Fruit fly (Drosophila melanogaster) whole organism, embryonic: ENCODE measurements around the gene Jhbp3.

Experiments
- Awh ChIP-seq: fragments of 200-800 bp; sonication (Bioruptor generic); IDR thresholded peaks from 2 replicates; pipeline ENCODE4, ENCODE4 v1.3.6; 2022; ENCODE audit warnings: missing biosample characterization, missing genetic modification characterization
- C15 ChIP-seq: fragments of 200-800 bp; sonication (Bioruptor generic); IDR thresholded peaks from 3 replicates; pipeline ENCODE4 v1.3.6; 2022; ENCODE audit warnings: missing biosample characterization, missing genetic modification characterization
- CG10321 ChIP-seq: fragments of 200-800 bp; sonication (Bioruptor generic); IDR thresholded peaks from 2 replicates; pipeline ENCODE4 v1.3.6; 2022; ENCODE audit warnings: missing biosample characterization, missing genetic modification characterization
- CG11093 ChIP-seq: fragments of 200-800 bp; sonication (Bioruptor generic); IDR thresholded peaks from 3 replicates; pipeline ENCODE4 v1.3.6; 2022; ENCODE audit warnings: missing biosample characterization, missing genetic modification characterization
- CG12155 ChIP-seq: fragments of 200-800 bp; sonication (Bioruptor generic); optimal IDR thresholded peaks from 3 replicates; lab custom pipeline; 2016; ENCODE audit warnings: missing biosample characterization, missing genetic modification characterization
- CG12236 ChIP-seq: fragments of 200-800 bp; sonication (Bioruptor generic); optimal IDR thresholded peaks from 2 replicates; lab custom pipeline; 2016; ENCODE audit warnings: missing biosample characterization, missing genetic modification characterization
- CG12744 ChIP-seq: fragments of 200-800 bp; sonication (Bioruptor generic); optimal IDR thresholded peaks from 2 replicates; lab custom pipeline; 2016; ENCODE audit warnings: missing biosample characterization, missing genetic modification characterization
- CG17186 ChIP-seq: fragments of 200-800 bp; sonication (Bioruptor generic); optimal IDR thresholded peaks from 3 replicates; lab custom pipeline; 2017; ENCODE audit warnings: missing biosample characterization, missing genetic modification reagents, missing genetic modification characterization
- CG17359 ChIP-seq: fragments of 200-800 bp; sonication (Bioruptor generic); optimal IDR thresholded peaks from 3 replicates; lab custom pipeline; 2018; ENCODE audit warnings: missing biosample characterization, mild to moderate bottlenecking, missing genetic modification characterization, moderate library complexity
- CG17829 ChIP-seq: fragments of 200-800 bp; optimal IDR thresholded peaks from 2 replicates; lab custom pipeline; 2019; ENCODE audit warnings: missing biosample characterization, mild to moderate bottlenecking, missing genetic modification characterization, moderate library complexity
- CG33213 ChIP-seq: fragments of 200-800 bp; sonication (Bioruptor generic); optimal IDR thresholded peaks from 3 replicates; lab custom pipeline; 2016; ENCODE audit warnings: missing biosample characterization, missing genetic modification characterization
- CG4328 ChIP-seq: fragments of 200-800 bp; sonication (Bioruptor generic); optimal IDR thresholded peaks from 3 replicates; lab custom pipeline; 2017; ENCODE audit warnings: missing biosample characterization, missing genetic modification reagents, missing genetic modification characterization
- CG4404 ChIP-seq: fragments of 200-800 bp; sonication (Bioruptor generic); IDR thresholded peaks from 2 replicates; pipeline ENCODE4 v1.3.6; 2022; ENCODE audit warnings: missing biosample characterization, missing genetic modification characterization
- CG6813 ChIP-seq: fragments of 200-800 bp; sonication (Bioruptor generic); optimal IDR thresholded peaks from 2 replicates; lab custom pipeline; 2017; ENCODE audit warnings: missing biosample characterization, missing genetic modification characterization, mild to moderate bottlenecking, moderate library complexity, missing genetic modification reagents
- CG7786 ChIP-seq: fragments of 200-800 bp; sonication (Bioruptor generic); optimal IDR thresholded peaks from 2 replicates; lab custom pipeline; 2016; ENCODE audit warnings: missing biosample characterization, missing genetic modification characterization
- CG7839 ChIP-seq: fragments of 200-800 bp; sonication (Bioruptor generic); optimal IDR thresholded peaks from 3 replicates; lab custom pipeline; 2018; ENCODE audit warnings: missing biosample characterization, mild to moderate bottlenecking, missing genetic modification characterization, moderate library complexity
- CG8089 ChIP-seq: fragments of 200-800 bp; sonication (Bioruptor generic); optimal IDR thresholded peaks from 3 replicates; lab custom pipeline; 2016; ENCODE audit warnings: missing biosample characterization, missing genetic modification characterization
- CG8359 ChIP-seq: fragments of 200-800 bp; sonication (Bioruptor generic); optimal IDR thresholded peaks from 2 replicates; lab custom pipeline; 2017; ENCODE audit warnings: missing biosample characterization, mild to moderate bottlenecking, missing genetic modification characterization, borderline replicate concordance
- CG8765 ChIP-seq: fragments of 200-800 bp; sonication (Bioruptor generic); IDR thresholded peaks from 2 replicates; pipeline ENCODE4 v1.3.6; 2022; ENCODE audit warnings: missing biosample characterization, missing genetic modification characterization
- CG9727 ChIP-seq: fragments of 200-800 bp; sonication (Bioruptor generic); optimal IDR thresholded peaks from 3 replicates; lab custom pipeline; 2017; ENCODE audit warnings: missing biosample characterization, mild to moderate bottlenecking, missing genetic modification characterization
- Doc3 ChIP-seq: fragments of 200-800 bp; sonication (Bioruptor generic); IDR thresholded peaks from 3 replicates; pipeline ENCODE4 v1.3.6; 2022; ENCODE audit warnings: missing biosample characterization, missing genetic modification characterization; ENCODE audit not compliant: partially characterized antibody
- Drgx ChIP-seq: fragments of 200-800 bp; sonication (Bioruptor generic); IDR thresholded peaks from 2 replicates; pipeline ENCODE4 v1.3.6; 2022; ENCODE audit warnings: missing biosample characterization, missing genetic modification characterization
- E2f1 ChIP-seq: fragments of 200-800 bp; sonication (Bioruptor generic); IDR thresholded peaks from 2 replicates; pipeline ENCODE4 v1.3.6; 2022; ENCODE audit warnings: missing biosample characterization, missing genetic modification characterization
- E2f2 ChIP-seq: fragments of 200-800 bp; sonication (Bioruptor generic); IDR thresholded peaks from 2 replicates; pipeline ENCODE4 v1.3.6; 2022; ENCODE audit warnings: missing biosample characterization, missing genetic modification characterization
- Elba2 ChIP-seq: fragments of 200-800 bp; sonication (Bioruptor generic); optimal IDR thresholded peaks from 3 replicates; lab custom pipeline; 2016; ENCODE audit warnings: missing biosample characterization, missing genetic modification characterization
- HHEX ChIP-seq: fragments of 200-800 bp; sonication (Bioruptor generic); optimal IDR thresholded peaks from 3 replicates; lab custom pipeline; 2017; ENCODE audit warnings: missing biosample characterization, mild to moderate bottlenecking, missing genetic modification characterization, missing genetic modification reagents
- HmgZ ChIP-seq: fragments of 200-800 bp; sonication (Bioruptor generic); optimal IDR thresholded peaks from 2 replicates; lab custom pipeline; 2018; ENCODE audit warnings: missing biosample characterization, mild to moderate bottlenecking, missing genetic modification characterization
- Med ChIP-seq: fragments of 200-800 bp; sonication (Bioruptor generic); peaks from one replicate; lab custom pipeline; 2016; ENCODE audit warnings: missing biosample characterization, missing genetic modification characterization, mild to moderate bottlenecking, inconsistent platforms, moderate library complexity
- NfI ChIP-seq: fragments of 200-800 bp; sonication (Bioruptor generic); optimal IDR thresholded peaks from 3 replicates; lab custom pipeline; 2018; ENCODE audit warnings: missing biosample characterization, mild to moderate bottlenecking, missing genetic modification characterization, moderate library complexity
- PHDP ChIP-seq: fragments of 200-800 bp; sonication (Bioruptor generic); optimal IDR thresholded peaks from 3 replicates; lab custom pipeline; 2018; ENCODE audit warnings: missing biosample characterization, mild to moderate bottlenecking, missing genetic modification characterization, moderate library complexity
- Rx ChIP-seq: fragments of 200-800 bp; sonication (Bioruptor generic); IDR thresholded peaks from 2 replicates; pipeline ENCODE4 v1.3.6; 2022; ENCODE audit warnings: missing biosample characterization, missing genetic modification characterization
- Stat92E ChIP-seq, 3 experiments: fragments of >200 bp in 2 of 3; fragments of 200-800 bp in 1 of 3; sonication (Bioruptor generic) in 1 of 3; optimal IDR thresholded peaks; 2 replicates each; lab custom pipeline; 2017 to 2019; ENCODE audit warnings: missing biosample characterization in 3 of 3, missing genetic modification characterization in 3 of 3, mild to moderate bottlenecking in 1 of 3, moderate library complexity in 1 of 3
- Trl ChIP-seq, 3 experiments: fragments of >200 bp in 2 of 3; fragments of 200-800 bp in 1 of 3; sonication (Bioruptor generic) in 1 of 3; optimal IDR thresholded peaks; 2 replicates in 1 of 3; 3 replicates in 2 of 3; lab custom pipeline; 2016 to 2017; ENCODE audit warnings: missing biosample characterization in 1 of 3, missing genetic modification characterization in 1 of 3
- Xbp1 ChIP-seq: fragments of 200-800 bp; sonication (Bioruptor generic); optimal IDR thresholded peaks from 3 replicates; lab custom pipeline; 2016; ENCODE audit warnings: missing biosample characterization, mild to moderate bottlenecking, missing genetic modification characterization
- YL-1 ChIP-seq: fragments of 200-800 bp; sonication (Bioruptor generic); optimal IDR thresholded peaks from 3 replicates; lab custom pipeline; 2017; ENCODE audit warnings: missing biosample characterization, mild to moderate bottlenecking, missing genetic modification characterization
- az2 ChIP-seq: fragments of 200-800 bp; sonication (Bioruptor generic); optimal IDR thresholded peaks from 3 replicates; lab custom pipeline; 2016; ENCODE audit warnings: missing biosample characterization, missing genetic modification characterization
- bbx ChIP-seq: fragments of 200-800 bp; sonication (Bioruptor generic); IDR thresholded peaks from 2 replicates; pipeline ENCODE4 v1.3.6; 2022; ENCODE audit warnings: missing biosample characterization, missing genetic modification characterization; ENCODE audit not compliant: partially characterized antibody
- crc ChIP-seq: fragments of 200-800 bp; sonication (Bioruptor generic); optimal IDR thresholded peaks from 2 replicates; lab custom pipeline; 2016; ENCODE audit warnings: missing biosample characterization, missing genetic modification characterization
- nerfin-2 ChIP-seq: fragments of 200-800 bp; sonication (Bioruptor generic); IDR thresholded peaks from 2 replicates; pipeline ENCODE4 v1.3.6; 2022; ENCODE audit warnings: missing biosample characterization, missing genetic modification characterization; ENCODE audit not compliant: partially characterized antibody
- pros ChIP-seq: fragments of 200-800 bp; sonication (Bioruptor generic); optimal IDR thresholded peaks from 3 replicates; lab custom pipeline; 2019; ENCODE audit warnings: missing biosample characterization, mild to moderate bottlenecking, missing genetic modification characterization, moderate library complexity
- salm ChIP-seq: fragments of 200-800 bp; sonication (Bioruptor generic); optimal IDR thresholded peaks from 2 replicates; lab custom pipeline; 2018; ENCODE audit warnings: missing biosample characterization, mild to moderate bottlenecking, missing genetic modification characterization
- shn ChIP-seq: fragments of 200-800 bp; sonication (Bioruptor generic); optimal IDR thresholded peaks from 3 replicates; lab custom pipeline; 2016; ENCODE audit warnings: missing biosample characterization, missing genetic modification characterization
- stwl ChIP-seq: fragments of 200-800 bp; sonication (Bioruptor generic); optimal IDR thresholded peaks from 3 replicates; lab custom pipeline; 2018; ENCODE audit warnings: missing biosample characterization, mild to moderate bottlenecking, missing genetic modification characterization, moderate library complexity
- tap ChIP-seq: fragments of 200-800 bp; optimal IDR thresholded peaks from 3 replicates; lab custom pipeline; 2019; ENCODE audit warnings: missing biosample characterization, mild to moderate bottlenecking, missing genetic modification characterization, moderate library complexity
- tgo ChIP-seq: fragments of 200-800 bp; sonication (Bioruptor generic); IDR thresholded peaks from 3 replicates; pipeline ENCODE4 v1.3.6; 2022; ENCODE audit warnings: missing biosample characterization, missing genetic modification characterization
- unpg ChIP-seq: fragments of 200-800 bp; sonication (Bioruptor generic); optimal IDR thresholded peaks from 3 replicates; lab custom pipeline; 2018; ENCODE audit warnings: missing biosample characterization, mild to moderate bottlenecking, missing genetic modification characterization, moderate library complexity
- vnd ChIP-seq: fragments of 200-800 bp; sonication (Bioruptor generic); IDR thresholded peaks from 3 replicates; pipeline ENCODE4 v1.3.6; 2022; ENCODE audit warnings: missing biosample characterization, missing genetic modification characterization; ENCODE audit not compliant: partially characterized antibody
- wdn ChIP-seq: fragments of 200-800 bp; sonication (Bioruptor generic); IDR thresholded peaks from 2 replicates; pipeline ENCODE4 v1.3.6; 2022; ENCODE audit warnings: missing biosample characterization, missing genetic modification characterization
- wor ChIP-seq: fragments of 200-800 bp; sonication (Bioruptor generic); IDR thresholded peaks from 2 replicates; pipeline ENCODE4 v1.3.6; 2022; ENCODE audit warnings: missing biosample characterization, missing genetic modification characterization
- z ChIP-seq: fragments of 200-800 bp; sonication (Bioruptor generic); IDR thresholded peaks from 3 replicates; pipeline ENCODE4 v1.3.6; 2022; ENCODE audit warnings: missing biosample characterization, missing genetic modification characterization

Jhbp3 gene

DNA sequence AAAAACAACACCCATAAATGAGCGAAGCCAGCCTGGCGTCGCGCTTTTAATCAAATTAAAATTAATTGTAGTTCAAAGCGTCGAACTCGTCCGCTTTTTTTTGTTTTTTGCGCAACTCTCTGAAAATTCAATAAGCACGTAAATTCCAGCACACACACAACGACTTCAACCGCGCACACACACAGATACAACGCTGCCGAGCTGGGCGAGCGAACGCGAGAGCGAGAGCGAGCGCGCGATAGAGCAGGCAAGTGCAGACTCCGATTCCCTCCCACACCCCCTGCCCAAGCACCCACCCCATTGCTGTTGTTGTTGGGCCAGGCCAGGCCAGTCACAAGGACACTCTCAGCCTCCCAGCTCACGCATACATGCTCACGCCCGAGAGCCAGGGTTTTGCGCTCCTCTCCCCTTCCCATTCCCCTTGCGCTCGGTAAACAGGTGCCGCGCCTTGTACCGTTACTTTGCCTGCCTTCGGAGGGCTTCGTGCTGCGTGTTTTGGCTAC is 44.2 kb downstream of the Jhbp3 start (continued):
- TF ChIP-seq E2f1 (peak; percentile 11; the same call in 1 of the 2 replicates), wdn (GFP tag; lab: Robert Waterston, UW) (no peak), CG4328 (GFP tag; lab: Kevin White, UChicago) (no peak), Rx (no peak), NfI (no peak), HHEX (GFP tag; lab: Kevin White, UChicago) (no peak), CG11093 (GFP tag; lab: Robert Waterston, UW) (no peak), C15 (no peak), CG12236 (GFP tag; lab: Kevin White, UChicago) (no peak), Stat92E (GFP tag; optimal IDR thresholded peaks at IDR 0.05; lab: Kevin White, UChicago) (no peak), CG12744 (GFP tag; lab: Kevin White, UChicago) (no peak), CG7839 (tag; lab: Kevin White, UChicago) (no peak), CG12155 (GFP tag; lab: Kevin White, UChicago) (no peak), Xbp1 (GFP tag; lab: Kevin White, UChicago) (no peak), tap (tag; lab: Kevin White, UChicago) (no peak), vnd (GFP tag; lab: Robert Waterston, UW) (no peak), Med (GFP tag; lab: Kevin White, UChicago) (peak; percentile 78), Drgx (GFP tag; lab: Robert Waterston, UW) (peak; percentile 35; the same call in 1 of the 2 replicates), CG17829 (tag; lab: Kevin White, UChicago) (no peak), Awh (GFP tag; lab: Robert Waterston, UW) (peak; percentile 24; the same call in 1 of the 2 replicates), Elba2 (GFP tag; lab: Kevin White, UChicago) (no peak), nerfin-2 (GFP tag; lab: Robert Waterston, UW) (no peak), wor (GFP tag; lab: Robert Waterston, UW) (no peak), YL-1 (GFP tag; lab: Kevin White, UChicago) (no peak), pros (GFP tag; lab: Kevin White, UChicago) (no peak), CG10321 (GFP tag; lab: Robert Waterston, UW) (peak; percentile 55), stwl (tag; lab: Kevin White, UChicago) (no peak), E2f2 (no peak), CG9727 (no peak), unpg (GFP tag; lab: Kevin White, UChicago) (no peak), salm (tag; lab: Kevin White, UChicago) (no peak), CG17186 (no peak), az2 (GFP tag; lab: Kevin White, UChicago) (no peak), Doc3 (GFP tag; lab: Robert Waterston, UW) (no peak), CG6813 (no peak), bbx (no peak), HmgZ (tag; lab: Kevin White, UChicago) (no peak), CG4404 (GFP tag; lab: Robert Waterston, UW) (no peak), CG8765 (GFP tag; lab: Robert Waterston, UW) (no peak), CG33213 (GFP tag; lab: Kevin White, UChicago) (no peak), shn (GFP tag; lab: Kevin White, UChicago) (no peak), CG8089 (GFP tag; lab: Kevin White, UChicago) (no peak), CG17359 (tag; lab: Kevin White, UChicago) (no peak), PHDP (tag; lab: Kevin White, UChicago) (no peak), crc (no peak), CG8359 (GFP tag; lab: Kevin White, UChicago) (no peak), z (GFP tag; lab: Robert Waterston, UW) (no peak), tgo (GFP tag; lab: Robert Waterston, UW) (no peak), Trl (optimal IDR thresholded peaks at IDR 0.05; lab: Kevin White, UChicago) (peak; percentile 64 to 77), Trl (GFP tag; optimal IDR thresholded peaks at IDR 0.05; lab: Kevin White, UChicago) (no peak), CG7786 (GFP tag; lab: Kevin White, UChicago) (no peak)
